Worm (Caenorhabditis elegans) whole organism, late embryonic: ENCODE data around the gene F54H12.7.

Experiments
- ama-1 ChIP-seq: fragments of 150-350 bp; optimal IDR thresholded peaks from 2 replicates; lab custom pipeline; 2014
- ceh-18 ChIP-seq: sonication (generic microtip); optimal IDR thresholded peaks from 2 replicates; lab custom pipeline; 2016; ENCODE audit warnings: missing genetic modification characterization, missing compliant biosample characterization
- ceh-6 ChIP-seq: fragments of 200-800 bp; sonication (Bioruptor generic); optimal IDR thresholded peaks from 2 replicates; lab custom pipeline; 2018; ENCODE audit warnings: mild to moderate bottlenecking, missing genetic modification characterization, missing compliant biosample characterization
- ceh-9 ChIP-seq: sonication (generic microtip); optimal IDR thresholded peaks from 2 replicates; lab custom pipeline; 2016; ENCODE audit warnings: mild to moderate bottlenecking, missing genetic modification characterization, inconsistent platforms, missing compliant biosample characterization
- elt-2 ChIP-seq: sonication (generic microtip); optimal IDR thresholded peaks from 2 replicates; lab custom pipeline; 2016; ENCODE audit warnings: missing genetic modification reagents, missing genetic modification characterization, missing compliant biosample characterization
- hlh-13 ChIP-seq: fragments of 200-800 bp; sonication (Bioruptor generic); optimal IDR thresholded peaks from 2 replicates; lab custom pipeline; 2018; ENCODE audit warnings: mild to moderate bottlenecking, missing genetic modification characterization, missing compliant biosample characterization
- lin-11 ChIP-seq: fragments of 200-800 bp; sonication (Bioruptor generic); optimal IDR thresholded peaks from 2 replicates; lab custom pipeline; 2018; ENCODE audit warnings: mild to moderate bottlenecking, missing genetic modification characterization, missing compliant biosample characterization

DNA sequence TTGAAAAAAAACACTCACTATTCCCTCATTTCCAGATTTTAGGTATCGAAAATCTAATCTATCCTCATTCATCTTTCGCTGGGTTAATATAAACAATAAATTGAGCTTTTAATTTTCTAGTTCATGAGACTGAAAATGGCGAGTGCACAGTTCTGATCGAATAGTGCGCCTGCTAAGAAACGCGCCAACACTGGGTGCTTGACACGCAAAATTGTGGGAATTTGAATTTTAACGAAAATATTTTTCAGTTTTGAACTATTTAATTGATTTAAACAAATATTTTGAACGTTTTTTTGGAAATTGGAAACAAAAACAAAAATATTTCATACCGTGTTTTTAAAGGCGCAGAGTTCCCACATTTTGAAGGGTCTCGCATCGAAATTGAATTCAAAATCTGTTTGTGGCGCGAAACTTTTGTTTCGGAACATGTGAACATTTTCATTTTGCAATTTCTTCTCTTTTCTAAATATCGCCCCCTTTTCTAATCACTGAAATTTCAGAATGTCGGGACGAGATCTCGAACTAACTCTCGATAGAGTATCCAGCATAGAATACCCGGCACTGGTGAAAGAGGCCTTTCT, 40.5 kb upstream of the F54H12.7 start, which contains the start of the genes C29E4.13 and npp-15:
- TF ChIP-seq ama-1 (lab: Kevin White, UChicago): no peak
- TF ChIP-seq elt-2 (tag; lab: Kevin White, UChicago): no peak
- no peak for TF ChIP-seq lin-11
- no peak for TF ChIP-seq hlh-13 (GFP tag; lab: Kevin White, UChicago)
- no peak for TF ChIP-seq ceh-18 (tag; lab: Kevin White, UChicago)
- no peak for TF ChIP-seq ceh-6
- TF ChIP-seq ceh-9 (tag; lab: Kevin White, UChicago): no peak
